Fruit fly (Drosophila melanogaster): ENCODE measurements around the gene CG46523.

dm6 chr3L:1920943-1921342 lies 18.0 kb downstream of the CG46523 start, which contains the start of gene Dbx:
- TF ChIP-seq woc (GFP tag; optimal IDR thresholded peaks at IDR 0.05) (no peak), Dfd (GFP tag; optimal IDR thresholded peaks at IDR 0.05) (no peak), usp (GFP tag; optimal IDR thresholded peaks at IDR 0.05) (no peak), br (GFP tag; optimal IDR thresholded peaks at IDR 0.05) (no peak), HLH106 (tag; optimal IDR thresholded peaks at IDR 0.05) (no peak), h (GFP tag; optimal IDR thresholded peaks at IDR 0.05) (no peak), Hnf4 (GFP tag; optimal IDR thresholded peaks at IDR 0.05) (no peak), CG9705 (GFP tag; optimal IDR thresholded peaks at IDR 0.05) (no peak), fru (GFP tag; optimal IDR thresholded peaks at IDR 0.05) (no peak), pan (optimal IDR thresholded peaks at IDR 0.05) (no peak)
